Worm (Caenorhabditis elegans) whole organism, midembryonic: ENCODE results near the gene Y73F8A.10.
"Not testable (repeated sequence)": the region's sequence is repeated elsewhere in the genome, so short reads cannot be mapped to it uniquely, and the experiment has no call there.

Experiments
- flt-1 ChIP-seq: fragments of 200-800 bp; sonication (Bioruptor generic); IDR thresholded peaks from 2 replicates; pipeline ENCODE4 v1.3.6; 2022; ENCODE audit warnings: missing genetic modification characterization, missing compliant biosample characterization
- ztf-29 ChIP-seq: fragments of 200-800 bp; sonication (Bioruptor generic); IDR thresholded peaks from 2 replicates; pipeline ENCODE4 v1.3.6; 2022; ENCODE audit warnings: missing genetic modification reagents, missing genetic modification characterization, missing compliant biosample characterization

DNA sequence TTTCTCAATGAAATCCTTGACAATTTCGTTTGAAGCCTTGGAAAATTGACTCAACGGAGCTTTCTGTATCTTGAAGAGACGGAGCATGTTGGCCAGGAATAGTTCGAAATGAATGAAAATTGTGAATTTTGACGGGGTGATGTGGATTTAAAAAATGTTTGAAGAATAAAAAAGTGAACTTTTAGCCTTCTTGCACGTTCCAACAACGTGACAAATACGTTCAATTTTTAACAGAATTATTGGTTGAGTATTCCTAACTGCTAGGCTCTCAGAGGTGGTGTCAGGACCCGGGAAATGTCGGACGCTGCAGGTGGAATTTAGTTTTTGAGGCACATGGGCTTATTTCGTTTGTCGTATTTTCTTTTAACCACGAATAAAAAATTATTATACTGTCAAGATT, 17.4 kb downstream of the Y73F8A.10 start, which contains the start of gene Y73F8A.12:
- TF ChIP-seq ztf-29; flt-1 (GFP tag; lab: Robert Waterston, UW): not testable (repeated sequence)
